Worm (Caenorhabditis elegans): Measurements from ENCODE around the gene ttr-34.

ttr-34 gene

DNA sequence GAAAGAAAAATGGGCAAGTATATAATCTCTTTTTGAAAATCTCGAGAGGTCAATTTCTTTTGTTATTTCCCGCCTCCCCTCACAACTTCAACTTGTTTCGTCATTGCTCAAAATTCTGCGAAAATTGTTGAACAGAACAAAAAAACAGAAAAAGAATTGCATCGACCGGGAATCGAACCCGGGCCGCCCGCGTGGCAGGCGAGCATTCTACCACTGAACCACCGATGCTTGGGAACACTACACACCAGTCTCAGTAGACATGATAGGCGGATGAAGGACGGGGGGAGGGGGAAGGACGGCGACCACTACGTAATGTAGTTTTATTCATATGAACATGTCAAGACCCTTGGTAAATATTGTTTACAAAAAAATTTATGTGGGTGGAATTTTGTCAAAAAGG lies 18.5 kb upstream of the ttr-34 start (continued):
- peak; percentile 84 for TF ChIP-seq T26A5.8 (tag; optimal IDR thresholded peaks at IDR 0.05)
- no peak; the same call in 1 of the 2 replicates for TF ChIP-seq nfyb-1 (GFP tag; IDR thresholded peaks at IDR 0.05)
- TF ChIP-seq bed-1 (GFP tag; IDR thresholded peaks at IDR 0.05), result no peak
- no peak for TF ChIP-seq zfh-2 (GFP tag; conservative IDR thresholded peaks at IDR 0.05)
- TF ChIP-seq ztf-28 (GFP tag; IDR thresholded peaks at IDR 0.05), result peak; percentile 78; the same call in 1 of the 2 replicates
- TF ChIP-seq Y67H2A.10 (GFP tag; conservative IDR thresholded peaks at IDR 0.05), result peak; percentile 58; the same call in 1 of the 2 replicates
- TF ChIP-seq egrh-3 (GFP tag; IDR thresholded peaks at IDR 0.05), result peak; percentile 38; the same call in 1 of the 2 replicates
- peak; percentile 81 for TF ChIP-seq ceh-27 (GFP tag; optimal IDR thresholded peaks at IDR 0.05)
- no peak for TF ChIP-seq dox-1 (GFP tag; IDR thresholded peaks at IDR 0.05)
- no peak for TF ChIP-seq nhr-120 (GFP tag; IDR thresholded peaks at IDR 0.05)
- TF ChIP-seq F10E7.11 (tag; optimal IDR thresholded peaks at IDR 0.05), result peak; percentile 88
- peak; percentile 90 for TF ChIP-seq chd-7 (tag; optimal IDR thresholded peaks at IDR 0.05)
- TF ChIP-seq attf-3 (GFP tag; conservative IDR thresholded peaks at IDR 0.05), result peak; percentile 56; the same call in 1 of the 2 replicates
- TF ChIP-seq dpff-1 (tag; optimal IDR thresholded peaks at IDR 0.05), result no peak
- no peak for TF ChIP-seq cebp-2 (GFP tag; IDR thresholded peaks at IDR 0.05)
- TF ChIP-seq ztf-18 (tag; optimal IDR thresholded peaks at IDR 0.05), result peak; percentile 71
- TF ChIP-seq aptf-3 (GFP tag; IDR thresholded peaks at IDR 0.05), result no peak
- no peak for TF ChIP-seq madf-6 (GFP tag; IDR thresholded peaks at IDR 0.05)
- TF ChIP-seq madf-8 (GFP tag; conservative IDR thresholded peaks at IDR 0.05), result no peak
- no peak for TF ChIP-seq fkh-3 (tag; optimal IDR thresholded peaks at IDR 0.05)
- TF ChIP-seq madf-10 (tag; optimal IDR thresholded peaks at IDR 0.05), result peak; percentile 46
- TF ChIP-seq dpl-1 (GFP tag; optimal IDR thresholded peaks at IDR 0.05), result no peak
- no peak for TF ChIP-seq F33H1.4 (GFP tag; IDR thresholded peaks at IDR 0.05)
- no peak for TF ChIP-seq F57A8.1 (GFP tag; optimal IDR thresholded peaks at IDR 0.05)
- TF ChIP-seq F52B5.7 (tag; optimal IDR thresholded peaks at IDR 0.05), result peak; percentile 77
- TF ChIP-seq lin-54 (GFP tag; optimal IDR thresholded peaks at IDR 0.05), result no peak
- TF ChIP-seq pha-4 (tag; optimal IDR thresholded peaks at IDR 0.05), result no peak
- TF ChIP-seq ztf-3 (GFP tag; optimal IDR thresholded peaks at IDR 0.05), result peak; percentile 16
- TF ChIP-seq lag-1 (GFP tag; IDR thresholded peaks at IDR 0.05), result no peak
- no peak for TF ChIP-seq nfya-1 (tag; optimal IDR thresholded peaks at IDR 0.05; ENCODE audit: borderline replicate concordance, insufficient read depth)
- TF ChIP-seq pbrm-1 (GFP tag; IDR thresholded peaks at IDR 0.05), result peak; percentile 95
- peak; percentile 84 for TF ChIP-seq ets-4 (GFP tag; optimal IDR thresholded peaks at IDR 0.05)
- TF ChIP-seq hrde-1 (tag; optimal IDR thresholded peaks at IDR 0.05; ENCODE audit: borderline replicate concordance), result no peak
- TF ChIP-seq nhr-179 (tag; optimal IDR thresholded peaks at IDR 0.05), result no peak
- peak; percentile 89 for TF ChIP-seq Y95B8A.8 (GFP tag; IDR thresholded peaks at IDR 0.05)
- peak; percentile 41 for TF ChIP-seq nhr-80 (tag; optimal IDR thresholded peaks at IDR 0.05)
- TF ChIP-seq ceh-58 (GFP tag; IDR thresholded peaks at IDR 0.05), result no peak
- TF ChIP-seq tlf-1 (GFP tag; optimal IDR thresholded peaks at IDR 0.05), result peak; percentile 48
- TF ChIP-seq attf-6 (GFP tag; IDR thresholded peaks at IDR 0.05), result peak; percentile 79; the same call in 1 of the 2 replicates
- TF ChIP-seq attf-5 (GFP tag; optimal IDR thresholded peaks at IDR 0.05), result peak; percentile 75
- no peak; the same call in 1 of the 2 replicates for TF ChIP-seq C06A6.2 (GFP tag; conservative IDR thresholded peaks at IDR 0.05)
- TF ChIP-seq T07F8.4 (tag; optimal IDR thresholded peaks at IDR 0.05), result peak; percentile 52
- TF ChIP-seq ceh-91 (GFP tag; IDR thresholded peaks at IDR 0.05), result no peak
- peak; percentile 83 for TF ChIP-seq lin-40 (tag; optimal IDR thresholded peaks at IDR 0.05)
- TF ChIP-seq ztf-26 (tag; optimal IDR thresholded peaks at IDR 0.05), result peak; percentile 81
- no peak for TF ChIP-seq ccch-3 (GFP tag; optimal IDR thresholded peaks at IDR 0.05)
- peak; percentile 98 for TF ChIP-seq B0261.1 (tag; optimal IDR thresholded peaks at IDR 0.05)
- peak; percentile 66; the same call in 1 of the 2 replicates for TF ChIP-seq bed-2 (GFP tag; IDR thresholded peaks at IDR 0.05)
- no peak for TF ChIP-seq B0035.1 (tag; optimal IDR thresholded peaks at IDR 0.05)
- peak; percentile 68 for TF ChIP-seq repo-1 (tag; optimal IDR thresholded peaks at IDR 0.05)
